Worm (Caenorhabditis elegans) whole organism, late embryonic: ENCODE data around the gene Y48C3A.5.
A peak's percentile ranks its signal among the peaks of the same experiment; 100 is the strongest.

Source experiments
- C08G9.2 ChIP-seq: sonication (generic microtip); optimal IDR thresholded peaks from 2 replicates; lab custom pipeline; 2016; ENCODE audit warnings: mild to moderate bottlenecking, missing genetic modification characterization, moderate library complexity, missing compliant biosample characterization
- C38D4.7 ChIP-seq: fragments of 200-800 bp; sonication (Bioruptor generic); optimal IDR thresholded peaks from 2 replicates; lab custom pipeline; 2018; ENCODE audit warnings: mild to moderate bottlenecking, missing genetic modification characterization, moderate library complexity, missing compliant biosample characterization
- F13H6.1 ChIP-seq: sonication (generic microtip); optimal IDR thresholded peaks from 2 replicates; lab custom pipeline; 2016; ENCODE audit warnings: missing genetic modification characterization, missing compliant biosample characterization
- K09A11.1 ChIP-seq: sonication (generic microtip); optimal IDR thresholded peaks from 2 replicates; lab custom pipeline; 2017; ENCODE audit warnings: antibody characterized with exemption, mild to moderate bottlenecking, missing genetic modification characterization, missing compliant biosample characterization; ENCODE audit not compliant: insufficient read depth
- Y22D7AL.16 ChIP-seq: sonication (generic microtip); optimal IDR thresholded peaks from 2 replicates; lab custom pipeline; 2016; ENCODE audit warnings: missing genetic modification characterization, missing compliant biosample characterization
- ahr-1 ChIP-seq: sonication (generic microtip); optimal IDR thresholded peaks from 2 replicates; lab custom pipeline; 2016; ENCODE audit warnings: missing genetic modification characterization, missing compliant biosample characterization
- ama-1 ChIP-seq: fragments of 150-350 bp; optimal IDR thresholded peaks from 2 replicates; lab custom pipeline; 2014
- ceh-14 ChIP-seq: sonication (generic microtip); optimal IDR thresholded peaks from 2 replicates; lab custom pipeline; 2016; ENCODE audit warnings: missing genotype, missing genetic modification characterization, missing compliant biosample characterization
- ceh-18 ChIP-seq: sonication (generic microtip); optimal IDR thresholded peaks from 2 replicates; lab custom pipeline; 2016; ENCODE audit warnings: missing genetic modification characterization, missing compliant biosample characterization
- ceh-19 ChIP-seq: fragments of 200-800 bp; sonication (Bioruptor generic); optimal IDR thresholded peaks from 2 replicates; lab custom pipeline; 2018; ENCODE audit warnings: mild to moderate bottlenecking, missing genetic modification characterization, missing compliant biosample characterization
- ceh-2 ChIP-seq: sonication (generic microtip); optimal IDR thresholded peaks from 2 replicates; lab custom pipeline; 2016; ENCODE audit warnings: missing genotype, missing genetic modification characterization, missing compliant biosample characterization
- ceh-22 ChIP-seq: sonication (generic microtip); optimal IDR thresholded peaks from 2 replicates; lab custom pipeline; 2017; ENCODE audit warnings: missing biosample characterization, missing genetic modification characterization
- ceh-24 ChIP-seq: sonication (generic microtip); optimal IDR thresholded peaks from 2 replicates; lab custom pipeline; 2016; ENCODE audit warnings: mild to moderate bottlenecking, missing genetic modification characterization, missing compliant biosample characterization
- ceh-30 ChIP-seq: fragments of 150-350 bp; optimal IDR thresholded peaks from 2 replicates; lab custom pipeline; 2014; ENCODE audit warnings: missing biosample characterization, missing genetic modification characterization
- ceh-34 ChIP-seq: sonication (generic microtip); optimal IDR thresholded peaks from 2 replicates; lab custom pipeline; 2016; ENCODE audit warnings: mild to moderate bottlenecking, missing genetic modification characterization, missing compliant biosample characterization
- ceh-48 ChIP-seq: sonication (generic microtip); optimal IDR thresholded peaks from 2 replicates; lab custom pipeline; 2016; ENCODE audit warnings: missing genetic modification characterization, inconsistent platforms, missing compliant biosample characterization
- ceh-9 ChIP-seq: sonication (generic microtip); optimal IDR thresholded peaks from 2 replicates; lab custom pipeline; 2016; ENCODE audit warnings: mild to moderate bottlenecking, missing genetic modification characterization, inconsistent platforms, missing compliant biosample characterization
- che-1 ChIP-seq: sonication (generic microtip); optimal IDR thresholded peaks from 2 replicates; lab custom pipeline; 2016; ENCODE audit warnings: mild to moderate bottlenecking, missing genetic modification characterization, missing compliant biosample characterization
- dmd-4 ChIP-seq: sonication (generic microtip); optimal IDR thresholded peaks from 2 replicates; lab custom pipeline; 2016; ENCODE audit warnings: borderline replicate concordance, missing genetic modification characterization, missing compliant biosample characterization
- dve-1 ChIP-seq: sonication (generic microtip); optimal IDR thresholded peaks from 2 replicates; lab custom pipeline; 2017; ENCODE audit warnings: antibody characterized with exemption, mild to moderate bottlenecking, missing genetic modification characterization, missing compliant biosample characterization
- elt-4 ChIP-seq: sonication (generic microtip); optimal IDR thresholded peaks from 2 replicates; lab custom pipeline; 2016; ENCODE audit warnings: missing genetic modification characterization, missing compliant biosample characterization
- eyg-1 ChIP-seq: sonication (generic microtip); optimal IDR thresholded peaks from 2 replicates; lab custom pipeline; 2016; ENCODE audit warnings: missing genotype, missing genetic modification characterization, missing compliant biosample characterization
- fax-1 ChIP-seq: sonication (generic microtip); optimal IDR thresholded peaks from 2 replicates; lab custom pipeline; 2016; ENCODE audit warnings: missing genotype, missing genetic modification characterization, missing compliant biosample characterization
- fkh-10 ChIP-seq: fragments of 150-350 bp; optimal IDR thresholded peaks from 2 replicates; lab custom pipeline; 2014; ENCODE audit warnings: missing biosample characterization, missing genetic modification reagents, missing genetic modification characterization
- gmeb-2 ChIP-seq: sonication (generic microtip); optimal IDR thresholded peaks from 2 replicates; lab custom pipeline; 2016; ENCODE audit warnings: missing genetic modification characterization, inconsistent platforms, missing compliant biosample characterization
- hlh-13 ChIP-seq: fragments of 200-800 bp; sonication (Bioruptor generic); optimal IDR thresholded peaks from 2 replicates; lab custom pipeline; 2018; ENCODE audit warnings: mild to moderate bottlenecking, missing genetic modification characterization, missing compliant biosample characterization
- hlh-15 ChIP-seq: sonication (generic microtip); optimal IDR thresholded peaks from 2 replicates; lab custom pipeline; 2016; ENCODE audit warnings: missing genetic modification characterization, missing compliant biosample characterization
- hlh-30 ChIP-seq: sonication (generic microtip); optimal IDR thresholded peaks from 2 replicates; lab custom pipeline; 2017; ENCODE audit warnings: antibody characterized with exemption, missing genetic modification characterization, missing compliant biosample characterization; ENCODE audit not compliant: insufficient read depth
- hlh-6 ChIP-seq: sonication (generic microtip); optimal IDR thresholded peaks from 2 replicates; lab custom pipeline; 2016; ENCODE audit warnings: missing genotype, missing genetic modification characterization, missing compliant biosample characterization
- hlh-8 ChIP-seq: sonication (generic microtip); optimal IDR thresholded peaks from 2 replicates; lab custom pipeline; 2016; ENCODE audit warnings: missing genotype, missing genetic modification characterization, missing compliant biosample characterization
- lim-6 ChIP-seq: sonication (generic microtip); optimal IDR thresholded peaks from 2 replicates; lab custom pipeline; 2016; ENCODE audit warnings: missing genetic modification characterization, missing compliant biosample characterization
- lin-11 ChIP-seq: fragments of 200-800 bp; sonication (Bioruptor generic); optimal IDR thresholded peaks from 2 replicates; lab custom pipeline; 2018; ENCODE audit warnings: mild to moderate bottlenecking, missing genetic modification characterization, missing compliant biosample characterization
- mec-3 ChIP-seq: sonication (generic microtip); optimal IDR thresholded peaks from 2 replicates; lab custom pipeline; 2016; ENCODE audit warnings: borderline replicate concordance, missing genetic modification characterization, missing compliant biosample characterization
- nfya-1 ChIP-seq: sonication (generic microtip); optimal IDR thresholded peaks from 2 replicates; lab custom pipeline; 2017; ENCODE audit warnings: missing genetic modification characterization, mild to moderate bottlenecking, missing compliant biosample characterization, antibody characterized with exemption, moderate library complexity
- nhr-11 ChIP-seq: fragments of 150-350 bp; optimal IDR thresholded peaks from 2 replicates; lab custom pipeline; 2014; ENCODE audit warnings: missing biosample characterization, missing genetic modification characterization
- npax-4 ChIP-seq: sonication (generic microtip); optimal IDR thresholded peaks from 2 replicates; lab custom pipeline; 2016; ENCODE audit warnings: missing genetic modification characterization, missing compliant biosample characterization
- pag-3 ChIP-seq: sonication (generic microtip); optimal IDR thresholded peaks from 2 replicates; lab custom pipeline; 2016; ENCODE audit warnings: missing compliant biosample characterization, missing genetic modification characterization, borderline replicate concordance
- pat-9 ChIP-seq: fragments of 200-800 bp; sonication (Bioruptor generic); optimal IDR thresholded peaks from 2 replicates; lab custom pipeline; 2018; ENCODE audit warnings: mild to moderate bottlenecking, missing genetic modification characterization, moderate library complexity, missing compliant biosample characterization
- pax-1 ChIP-seq: fragments of 150-350 bp; optimal IDR thresholded peaks from 2 replicates; lab custom pipeline; 2014; ENCODE audit warnings: missing biosample characterization, missing genetic modification characterization
- pha-2 ChIP-seq: sonication (generic microtip); optimal IDR thresholded peaks from 2 replicates; lab custom pipeline; 2017; ENCODE audit warnings: mild to moderate bottlenecking, missing genetic modification characterization, missing compliant biosample characterization
- ref-2 ChIP-seq: sonication (generic microtip); optimal IDR thresholded peaks from 2 replicates; lab custom pipeline; 2016; ENCODE audit warnings: missing genetic modification characterization, missing compliant biosample characterization
- rnt-1 ChIP-seq: sonication (generic microtip); optimal IDR thresholded peaks from 2 replicates; lab custom pipeline; 2016; ENCODE audit warnings: missing genetic modification characterization, missing compliant biosample characterization
- sdc-2 ChIP-seq: sonication (generic microtip); optimal IDR thresholded peaks from 2 replicates; lab custom pipeline; 2016; ENCODE audit warnings: missing genotype, missing genetic modification characterization, missing compliant biosample characterization
- syd-9 ChIP-seq: sonication (generic microtip); optimal IDR thresholded peaks from 2 replicates; lab custom pipeline; 2016; ENCODE audit warnings: mild to moderate bottlenecking, missing genetic modification characterization, moderate library complexity, missing compliant biosample characterization
- tbx-2 ChIP-seq: sonication (generic microtip); optimal IDR thresholded peaks from 2 replicates; lab custom pipeline; 2016; ENCODE audit warnings: missing genetic modification characterization, missing compliant biosample characterization
- tbx-7 ChIP-seq: sonication (generic microtip); optimal IDR thresholded peaks from 2 replicates; lab custom pipeline; 2016; ENCODE audit warnings: missing genotype, missing genetic modification characterization, missing compliant biosample characterization
- unc-3 ChIP-seq, 2 experiments: fragments of 200-800 bp in 1 of 2; sonication (Bioruptor generic) in 1 of 2; sonication (generic microtip) in 1 of 2; conservative IDR thresholded peaks in 1 of 2; optimal IDR thresholded peaks in 1 of 2; 2 replicates each; pipeline versions ENCODE4 v1.3.6 to Lab custom; 2016 to 2022; ENCODE audit warnings: missing compliant biosample characterization in 2 of 2, missing genetic modification characterization in 2 of 2, missing genetic modification reagents in 1 of 2
- unc-55 ChIP-seq: sonication (generic microtip); optimal IDR thresholded peaks from 2 replicates; lab custom pipeline; 2017; ENCODE audit warnings: missing biosample characterization, missing genetic modification reagents, missing genetic modification characterization
- unc-86 ChIP-seq: sonication (generic microtip); optimal IDR thresholded peaks from 2 replicates; lab custom pipeline; 2016; ENCODE audit warnings: missing genetic modification characterization, missing compliant biosample characterization
- ztf-16 ChIP-seq: sonication (generic microtip); optimal IDR thresholded peaks from 2 replicates; lab custom pipeline; 2017; ENCODE audit warnings: missing genetic modification characterization, missing compliant biosample characterization

The Y48C3A.5 gene

DNA sequence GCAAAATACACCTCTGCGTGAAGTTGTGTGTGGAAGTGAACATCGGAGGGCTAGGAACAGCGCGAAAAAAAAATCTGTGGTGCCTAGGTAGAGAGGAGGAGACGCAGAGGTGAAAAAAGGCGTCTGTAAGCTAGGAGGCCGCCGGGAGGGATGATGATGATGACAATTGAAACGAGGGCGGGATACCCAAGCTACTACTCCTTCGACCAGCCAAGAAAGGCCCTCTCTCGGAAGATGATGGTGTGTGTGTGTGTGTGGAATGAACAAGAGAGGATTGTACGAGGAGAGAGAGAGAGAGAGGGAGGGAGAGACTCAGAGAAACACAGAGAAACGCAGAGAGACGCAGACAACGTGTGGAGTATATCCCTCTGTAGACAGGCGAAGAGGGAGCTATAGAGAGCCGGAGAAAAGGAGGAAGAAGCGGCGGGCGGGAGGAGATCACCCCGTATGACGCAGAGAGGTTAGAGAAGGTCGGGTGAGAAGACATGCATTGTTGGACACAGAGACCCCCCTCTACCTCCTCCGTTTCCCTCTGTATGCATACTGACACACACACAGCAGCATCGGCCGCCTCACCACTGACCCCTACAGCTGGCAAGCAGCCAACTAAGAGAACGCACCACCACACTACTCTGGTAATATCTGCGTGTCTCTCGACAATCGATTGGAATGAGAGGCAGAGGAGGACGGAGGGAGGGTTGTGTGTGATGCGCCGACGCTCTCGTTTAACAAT, 64.3 kb downstream of the Y48C3A.5 start (continued):
- TF ChIP-seq che-1 (tag; lab: Kevin White, UChicago) (no peak), unc-55 (peak; percentile 48), dve-1 (tag; lab: Kevin White, UChicago) (peak; percentile 90), unc-3 (GFP tag; conservative IDR thresholded peaks at IDR 0.05; lab: Robert Waterston, UW) (peak; percentile 36; the same call in 1 of the 2 replicates), unc-3 (tag; optimal IDR thresholded peaks at IDR 0.05; lab: Kevin White, UChicago) (no peak), npax-4 (no peak), ceh-19 (peak; percentile 63), fkh-10 (GFP tag; lab: Kevin White, UChicago) (no peak), ceh-24 (tag; lab: Kevin White, UChicago) (no peak), rnt-1 (tag; lab: Kevin White, UChicago) (peak; percentile 85), nhr-11 (tag; lab: Kevin White, UChicago) (no peak), ceh-2 (tag; lab: Kevin White, UChicago) (peak; percentile 56), ceh-30 (tag; lab: Kevin White, UChicago) (peak; percentile 55), lin-11 (tag; lab: Kevin White, UChicago) (peak; percentile 19), C38D4.7 (no peak), tbx-7 (tag; lab: Kevin White, UChicago) (peak; percentile 43), ceh-18 (tag; lab: Kevin White, UChicago) (peak; percentile 97), hlh-30 (tag; lab: Kevin White, UChicago) (peak; percentile 69), dmd-4 (tag; lab: Kevin White, UChicago) (peak; percentile 26), elt-4 (tag; lab: Kevin White, UChicago) (no peak), ref-2 (peak; percentile 93), hlh-15 (tag; lab: Kevin White, UChicago) (no peak), ceh-14 (tag; lab: Kevin White, UChicago) (peak; percentile 71), lim-6 (tag; lab: Kevin White, UChicago) (no peak), tbx-2 (tag; lab: Kevin White, UChicago) (peak; percentile 91), hlh-8 (peak; percentile 57), syd-9 (tag; lab: Kevin White, UChicago) (peak; percentile 77), Y22D7AL.16 (tag; lab: Kevin White, UChicago) (no peak), pat-9 (peak; percentile 51), pha-2 (tag; lab: Kevin White, UChicago) (peak; percentile 58), ztf-16 (tag; lab: Kevin White, UChicago) (peak; percentile 69), ceh-48 (peak; percentile 85), ceh-34 (tag; lab: Kevin White, UChicago) (peak; percentile 94), K09A11.1 (peak; percentile 50), ahr-1 (tag; lab: Kevin White, UChicago) (no peak), sdc-2 (tag; lab: Kevin White, UChicago) (peak; percentile 35), F13H6.1 (tag; lab: Kevin White, UChicago) (peak; percentile 73), pag-3 (no peak), hlh-6 (tag; lab: Kevin White, UChicago) (no peak)

DNA sequence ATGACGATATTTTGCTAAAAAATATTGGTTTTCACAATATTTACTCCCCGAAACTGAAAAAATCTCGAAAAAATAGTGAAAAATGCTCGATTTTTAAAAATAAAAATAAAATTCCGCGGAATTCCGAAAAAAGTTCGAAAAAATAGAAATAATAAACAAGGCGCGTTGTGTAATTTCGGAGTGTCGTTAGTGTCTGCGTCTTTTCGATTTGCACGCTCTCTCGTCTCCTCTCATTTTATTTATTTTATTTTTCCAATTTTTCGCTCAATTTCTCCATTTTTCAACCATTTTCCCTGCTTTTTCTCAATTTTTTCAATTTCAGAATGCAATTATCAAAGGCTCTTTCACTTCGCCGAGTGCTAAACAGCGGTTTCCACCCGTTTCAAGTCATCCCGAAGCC, 67.1 kb downstream of the Y48C3A.5 start, which contains the start of gene mrpl-20:
mrpl-20 (plus strand) TSS at position 323 of the 400 bp plus-strand sequence.
- TF ChIP-seq syd-9 (tag; lab: Kevin White, UChicago) (no peak), pax-1 (tag; lab: Kevin White, UChicago) (no peak), eyg-1 (tag; lab: Kevin White, UChicago) (no peak), ceh-22 (tag; lab: Kevin White, UChicago) (no peak), gmeb-2 (tag; lab: Kevin White, UChicago) (no peak), nfya-1 (tag; lab: Kevin White, UChicago) (no peak), tbx-7 (tag; lab: Kevin White, UChicago) (no peak), elt-4 (tag; lab: Kevin White, UChicago) (no peak), ceh-18 (tag; lab: Kevin White, UChicago) (no peak), ama-1 (lab: Kevin White, UChicago) (no peak), fax-1 (tag; lab: Kevin White, UChicago) (no peak), fkh-10 (GFP tag; lab: Kevin White, UChicago) (no peak), ceh-9 (tag; lab: Kevin White, UChicago) (no peak), dve-1 (tag; lab: Kevin White, UChicago) (no peak), mec-3 (tag; lab: Kevin White, UChicago) (no peak), hlh-13 (GFP tag; lab: Kevin White, UChicago) (no peak), C08G9.2 (tag; lab: Kevin White, UChicago) (no peak), unc-86 (no peak), pat-9 (no peak)
